Worm (Caenorhabditis elegans) whole organism, mixed stage, embryonic: ENCODE results near the gene T05C12.9.

Experiments used
- M03D4.4 ChIP-seq: sonication (generic microtip); optimal IDR thresholded peaks from 2 replicates; lab custom pipeline; 2017; ENCODE audit warnings: mild to moderate bottlenecking, missing genetic modification characterization, missing compliant biosample characterization
- bed-3 ChIP-seq: fragments of 200-800 bp; sonication (Bioruptor generic); optimal IDR thresholded peaks from 3 replicates; lab custom pipeline; 2018; ENCODE audit warnings: mild to moderate bottlenecking, missing genetic modification characterization, moderate library complexity, missing compliant biosample characterization
- blmp-1 ChIP-seq: fragments of 150-350 bp; optimal IDR thresholded peaks from 2 replicates; lab custom pipeline; 2014; ENCODE audit warnings: missing biosample characterization, missing genetic modification characterization
- ceh-39 ChIP-seq: fragments of 150-350 bp; optimal IDR thresholded peaks from 2 replicates; lab custom pipeline; 2014; ENCODE audit warnings: missing biosample characterization, missing genetic modification characterization
- ceh-43 ChIP-seq: fragments of 200-800 bp; sonication (Bioruptor generic); optimal IDR thresholded peaks from 2 replicates; lab custom pipeline; 2018; ENCODE audit warnings: mild to moderate bottlenecking, missing genetic modification characterization, moderate library complexity, missing compliant biosample characterization
- ceh-83 ChIP-seq: fragments of 200-800 bp; sonication (Bioruptor generic); optimal IDR thresholded peaks from 2 replicates; lab custom pipeline; 2018; ENCODE audit warnings: mild to moderate bottlenecking, missing genetic modification characterization, missing compliant biosample characterization
- ces-1 ChIP-seq: fragments of 150-350 bp; optimal IDR thresholded peaks from 2 replicates; lab custom pipeline; 2014; ENCODE audit warnings: missing biosample characterization, missing genetic modification reagents, missing genetic modification characterization
- drap-1 ChIP-seq: fragments of 200-800 bp; sonication (Bioruptor generic); optimal IDR thresholded peaks from 3 replicates; lab custom pipeline; 2018; ENCODE audit warnings: mild to moderate bottlenecking, missing genetic modification characterization, missing compliant biosample characterization
- elt-1 ChIP-seq: sonication (generic microtip); optimal IDR thresholded peaks from 2 replicates; lab custom pipeline; 2017; ENCODE audit warnings: missing genetic modification characterization, mild to moderate bottlenecking, missing compliant biosample characterization, antibody characterized with exemption, moderate library complexity, borderline replicate concordance; ENCODE audit not compliant: insufficient read depth
- elt-3 ChIP-seq: fragments of 150-350 bp; optimal IDR thresholded peaks from 2 replicates; lab custom pipeline; 2014; ENCODE audit warnings: missing biosample characterization, missing genetic modification characterization
- ham-2 ChIP-seq: fragments of 200-800 bp; sonication (Bioruptor generic); optimal IDR thresholded peaks from 2 replicates; lab custom pipeline; 2018; ENCODE audit warnings: mild to moderate bottlenecking, missing genetic modification characterization, missing compliant biosample characterization
- hlh-1 ChIP-seq: fragments of 150-350 bp; optimal IDR thresholded peaks from 2 replicates; lab custom pipeline; 2014; ENCODE audit warnings: missing biosample characterization, missing genetic modification reagents, missing genetic modification characterization
- lin-13 ChIP-seq: fragments of 150-350 bp; optimal IDR thresholded peaks from 2 replicates; lab custom pipeline; 2014; ENCODE audit warnings: missing biosample characterization, missing genetic modification characterization
- lin-32 ChIP-seq: fragments of 200-800 bp; sonication (Bioruptor generic); optimal IDR thresholded peaks from 2 replicates; lab custom pipeline; 2018; ENCODE audit warnings: mild to moderate bottlenecking, missing genetic modification characterization, missing compliant biosample characterization
- lsy-2 ChIP-seq: fragments of 150-350 bp; optimal IDR thresholded peaks from 2 replicates; lab custom pipeline; 2014; ENCODE audit warnings: missing biosample characterization, missing genetic modification characterization
- mep-1 ChIP-seq: fragments of 150-350 bp; optimal IDR thresholded peaks from 2 replicates; lab custom pipeline; 2017; ENCODE audit warnings: missing biosample characterization, missing genetic modification reagents, missing genetic modification characterization, inconsistent platforms
- mls-2 ChIP-seq: sonication (generic microtip); optimal IDR thresholded peaks from 2 replicates; lab custom pipeline; 2016; ENCODE audit warnings: mild to moderate bottlenecking, missing genetic modification characterization, moderate library complexity, missing compliant biosample characterization
- nhr-12 ChIP-seq: fragments of 150-350 bp; optimal IDR thresholded peaks from 2 replicates; lab custom pipeline; 2014; ENCODE audit warnings: missing biosample characterization, missing genetic modification characterization
- nhr-2 ChIP-seq: fragments of 150-350 bp; optimal IDR thresholded peaks from 2 replicates; lab custom pipeline; 2014; ENCODE audit warnings: missing biosample characterization, missing genetic modification characterization
- nhr-237 ChIP-seq: fragments of 150-350 bp; optimal IDR thresholded peaks from 2 replicates; lab custom pipeline; 2014; ENCODE audit warnings: missing biosample characterization, missing genetic modification characterization
- nhr-28 ChIP-seq: fragments of 150-350 bp; optimal IDR thresholded peaks from 2 replicates; lab custom pipeline; 2014; ENCODE audit warnings: missing biosample characterization, missing genetic modification characterization
- nhr-76 ChIP-seq: sonication (generic microtip); optimal IDR thresholded peaks from 2 replicates; lab custom pipeline; 2017; ENCODE audit warnings: missing biosample characterization, missing genetic modification characterization
- pha-4 ChIP-seq: fragments of 150-350 bp; optimal IDR thresholded peaks from 2 replicates; lab custom pipeline; 2018; ENCODE audit warnings: missing biosample characterization, missing genetic modification reagents, missing genetic modification characterization
- snpc-4 ChIP-seq: fragments of 150-350 bp; optimal IDR thresholded peaks from 2 replicates; lab custom pipeline; 2014; ENCODE audit warnings: missing biosample characterization, missing genetic modification characterization
- sptf-1 ChIP-seq: sonication (generic microtip); optimal IDR thresholded peaks from 2 replicates; lab custom pipeline; 2017; ENCODE audit warnings: mild to moderate bottlenecking, missing genetic modification characterization, moderate library complexity, missing compliant biosample characterization
- tbx-8 ChIP-seq: fragments of 200-800 bp; sonication (Bioruptor generic); optimal IDR thresholded peaks from 2 replicates; lab custom pipeline; 2018; ENCODE audit warnings: mild to moderate bottlenecking, missing genetic modification characterization, moderate library complexity, missing compliant biosample characterization
- unc-120 ChIP-seq: sonication (generic microtip); optimal IDR thresholded peaks from 2 replicates; lab custom pipeline; 2017; ENCODE audit warnings: missing genetic modification characterization, missing compliant biosample characterization; ENCODE audit not compliant: poor library complexity, severe bottlenecking
- unc-39 ChIP-seq: fragments of 150-350 bp; optimal IDR thresholded peaks from 2 replicates; lab custom pipeline; 2014; ENCODE audit warnings: missing biosample characterization, missing genetic modification characterization
- unc-62 ChIP-seq: fragments of 150-350 bp; optimal IDR thresholded peaks from 2 replicates; lab custom pipeline; 2014; ENCODE audit warnings: missing biosample characterization, missing genetic modification reagents, missing genetic modification characterization
- zip-8 ChIP-seq: fragments of 150-350 bp; optimal IDR thresholded peaks from 2 replicates; lab custom pipeline; 2014; ENCODE audit warnings: missing biosample characterization, missing genetic modification characterization

The T05C12.9 gene

DNA sequence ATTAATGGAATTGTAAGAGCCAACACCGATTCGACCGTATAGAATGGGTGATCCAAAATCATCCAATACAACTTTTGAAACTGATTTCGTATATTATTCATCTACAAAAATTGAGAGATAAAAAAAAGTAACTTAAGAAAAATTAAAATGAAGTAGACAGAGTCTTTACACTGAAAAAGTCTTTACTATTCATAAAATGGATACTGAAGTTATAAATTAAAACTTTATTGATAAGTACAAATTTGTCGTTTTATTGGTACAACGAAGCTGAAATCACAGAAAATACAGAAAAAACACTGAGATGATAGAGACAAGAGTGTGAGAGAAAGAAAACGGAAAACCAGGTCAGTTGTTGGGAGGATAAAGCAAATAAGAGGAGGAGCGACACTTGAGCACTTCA, 21.3 kb upstream of the T05C12.9 start, which contains the start of gene M110.10:
Gene M110.10 (minus strand): TSS at position 101 of the 400 bp plus-strand sequence.
- TF ChIP-seq ceh-39 (tag; lab: Kevin White, UChicago), result no peak
- no peak for TF ChIP-seq nhr-76 (tag; lab: Kevin White, UChicago)
- no peak for TF ChIP-seq snpc-4

DNA sequence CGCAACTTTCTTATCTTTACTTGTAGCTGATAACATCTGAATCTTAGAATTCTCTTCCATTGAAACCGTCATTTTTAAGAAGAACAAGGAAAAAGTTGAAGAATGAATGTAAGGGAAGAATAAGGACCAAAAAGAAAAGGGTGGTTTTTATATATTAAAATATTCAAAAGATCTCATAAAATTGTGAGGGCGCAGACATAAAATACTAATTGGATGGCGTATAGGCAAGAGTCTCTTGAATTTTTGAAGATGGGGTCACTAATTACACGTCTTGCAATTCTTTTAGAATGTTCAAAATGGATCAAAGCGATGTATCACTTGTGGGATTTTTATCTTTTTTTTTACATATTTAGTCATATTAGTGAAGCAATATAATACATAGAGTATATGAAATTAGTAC, 19.7 kb upstream of the T05C12.9 start, which contains the start of gene twk-3:
Gene twk-3 (minus strand): TSS at position 101 of the 400 bp plus-strand sequence.
- TF ChIP-seq hlh-1 (tag; lab: Kevin White, UChicago), result no peak
- no peak for TF ChIP-seq nhr-2
- no peak for TF ChIP-seq elt-3 (tag; lab: Kevin White, UChicago)
- no peak for TF ChIP-seq drap-1 (GFP tag; lab: Kevin White, UChicago)
- TF ChIP-seq ham-2, result no peak
- no peak for TF ChIP-seq mep-1 (tag; lab: Kevin White, UChicago)
- TF ChIP-seq, all 35 proteins: peak for 0

DNA sequence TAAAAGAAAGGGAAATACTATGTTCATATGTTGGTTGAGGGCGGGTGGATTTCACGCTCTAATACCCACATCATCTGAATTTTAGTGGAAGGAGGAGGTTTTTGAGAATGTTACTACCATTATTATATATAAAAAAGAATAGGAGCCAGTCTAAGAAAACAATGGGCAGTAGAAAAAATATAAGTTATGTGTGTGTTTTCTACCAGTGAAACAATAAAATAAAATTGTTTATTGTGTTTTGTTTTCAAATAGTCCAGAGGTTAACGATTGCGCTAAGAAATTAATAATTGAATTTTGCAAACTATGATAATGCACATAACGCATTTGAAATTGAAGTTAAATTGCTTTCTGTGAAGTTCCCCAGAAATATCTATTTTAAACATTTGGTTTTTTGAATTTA, 16.4 kb upstream of the T05C12.9 start, which contains the start of gene M110.8:
Gene M110.8 (minus strand): TSS at position 101 of the 400 bp plus-strand sequence.
- TF ChIP-seq tbx-8 (GFP tag; lab: Kevin White, UChicago) (no peak), nhr-2 (no peak), bed-3 (GFP tag; lab: Kevin White, UChicago) (no peak), unc-39 (tag; lab: Kevin White, UChicago) (no peak), sptf-1 (tag; lab: Kevin White, UChicago) (no peak), lin-32 (GFP tag; lab: Kevin White, UChicago) (no peak), zip-8 (tag; lab: Kevin White, UChicago) (no peak), nhr-12 (tag; lab: Kevin White, UChicago) (no peak), ces-1 (GFP tag; lab: Kevin White, UChicago) (no peak), mep-1 (tag; lab: Kevin White, UChicago) (no peak), nhr-237 (tag; lab: Kevin White, UChicago) (no peak), lin-13 (tag; lab: Kevin White, UChicago) (no peak), pha-4 (no peak), ceh-83 (GFP tag; lab: Kevin White, UChicago) (no peak), lsy-2 (tag; lab: Kevin White, UChicago) (no peak), mls-2 (tag; lab: Kevin White, UChicago) (no peak), nhr-28 (tag; lab: Kevin White, UChicago) (no peak)
- TF ChIP-seq, all 35 proteins: peak for 0

DNA sequence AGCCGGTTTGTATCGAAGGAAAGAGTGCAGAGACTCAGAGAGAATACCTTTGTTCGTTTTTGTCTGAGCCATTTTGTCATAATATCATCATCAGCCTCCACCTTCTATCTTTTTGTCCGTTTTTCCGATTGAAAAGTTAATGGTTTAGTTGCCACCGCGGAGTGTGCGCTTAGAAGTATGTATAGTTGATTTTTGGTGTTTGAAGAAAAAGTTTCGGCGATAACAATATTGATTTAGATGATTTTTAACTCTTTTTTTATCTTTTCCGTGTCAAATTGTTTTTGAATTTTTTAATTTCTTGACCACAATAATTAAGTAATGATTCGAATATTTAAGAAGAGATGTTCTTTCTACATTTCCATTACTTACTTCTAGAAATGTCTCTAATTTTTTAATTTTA, 12.6 kb upstream of the T05C12.9 start:
- TF ChIP-seq lsy-2 (tag; lab: Kevin White, UChicago) (no peak), unc-39 (tag; lab: Kevin White, UChicago) (no peak), unc-62 (GFP tag; lab: Kevin White, UChicago) (no peak), bed-3 (GFP tag; lab: Kevin White, UChicago) (no peak), ceh-43 (GFP tag; lab: Kevin White, UChicago) (no peak), pha-4 (no peak), ces-1 (GFP tag; lab: Kevin White, UChicago) (no peak), mep-1 (tag; lab: Kevin White, UChicago) (no peak), lin-13 (tag; lab: Kevin White, UChicago) (no peak), elt-1 (tag; lab: Kevin White, UChicago) (no peak), unc-120 (tag; lab: Kevin White, UChicago) (no peak), ceh-83 (GFP tag; lab: Kevin White, UChicago) (no peak)

DNA sequence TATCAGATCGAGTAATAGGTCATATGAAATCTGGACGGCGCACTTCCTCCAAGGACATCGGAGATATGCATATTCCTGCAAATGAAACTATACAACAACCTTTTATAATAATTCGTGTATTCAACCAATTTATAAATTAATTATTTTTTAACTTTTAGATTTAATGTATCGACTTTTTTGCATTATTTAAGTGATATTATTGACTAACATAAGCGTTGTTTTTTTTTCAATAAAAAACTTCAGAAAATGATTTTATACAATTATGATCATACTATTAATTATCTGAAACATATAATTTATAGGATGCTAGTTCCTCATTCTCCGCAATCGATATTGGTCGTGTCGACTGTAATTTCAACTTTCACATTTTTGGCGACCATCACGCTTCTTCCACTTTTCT, 11.0 kb upstream of the T05C12.9 start, which contains the start of gene col-76:
Gene col-76 (plus strand): TSS at position 301 of the 400 bp plus-strand sequence.
- no peak for TF ChIP-seq hlh-1 (tag; lab: Kevin White, UChicago)
- TF ChIP-seq elt-1 (tag; lab: Kevin White, UChicago), result peak; percentile 8
- no peak for TF ChIP-seq sptf-1 (tag; lab: Kevin White, UChicago)
- TF ChIP-seq, all 35 proteins: peak for 1

DNA sequence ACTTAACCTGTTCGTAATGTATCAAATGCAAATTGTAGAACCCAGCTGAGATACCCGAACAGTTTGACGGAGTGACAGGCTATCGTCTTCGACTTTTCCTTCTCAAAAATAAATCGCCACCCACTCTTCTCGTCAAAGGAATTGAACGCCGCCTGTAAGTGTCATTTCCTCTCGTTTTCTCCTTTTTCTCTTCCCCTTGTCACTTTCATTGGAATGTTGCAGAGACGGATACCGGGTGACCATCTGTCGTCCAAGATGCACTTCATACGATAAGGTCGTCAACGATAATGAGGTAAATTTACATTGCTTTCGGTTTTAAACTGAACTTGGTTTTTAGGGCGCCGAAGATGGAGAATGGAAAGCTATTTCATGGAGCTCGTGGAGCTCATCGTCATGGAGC, 6.8 kb upstream of the T05C12.9 start:
- TF ChIP-seq unc-62 (GFP tag; lab: Kevin White, UChicago) (peak; percentile 43), M03D4.4 (tag; lab: Kevin White, UChicago) (no peak), ces-1 (GFP tag; lab: Kevin White, UChicago) (no peak), nhr-76 (tag; lab: Kevin White, UChicago) (no peak), elt-1 (tag; lab: Kevin White, UChicago) (no peak), blmp-1 (tag; lab: Kevin White, UChicago) (peak; percentile 74)
